Worm (Caenorhabditis elegans) whole organism, L1 larva: ENCODE measurements around the gene C10B5.3.

Experiments used
- C04F5.9 ChIP-seq: sonication (generic microtip); optimal IDR thresholded peaks from 2 replicates; lab custom pipeline; 2016; ENCODE audit warnings: missing genetic modification characterization, missing compliant biosample characterization
- C16A3.4 ChIP-seq: fragments of 150-350 bp; optimal IDR thresholded peaks from 2 replicates; lab custom pipeline; 2014; ENCODE audit warnings: missing biosample characterization, missing genetic modification characterization
- Y116A8C.19 ChIP-seq: sonication (generic microtip); optimal IDR thresholded peaks from 2 replicates; lab custom pipeline; 2016; ENCODE audit warnings: missing compliant biosample characterization, missing genetic modification characterization, borderline replicate concordance
- alr-1 ChIP-seq: fragments of 200-800 bp; sonication (Bioruptor generic); optimal IDR thresholded peaks from 2 replicates; lab custom pipeline; 2018; ENCODE audit warnings: borderline replicate concordance, mild to moderate bottlenecking, missing genetic modification characterization, missing compliant biosample characterization
- blmp-1 ChIP-seq: fragments of 150-350 bp; optimal IDR thresholded peaks from 2 replicates; lab custom pipeline; 2014; ENCODE audit warnings: missing biosample characterization, missing genetic modification characterization
- ceh-82 ChIP-seq, 3 experiments: fragments of 150-350 bp in 1 of 3; sonication (generic microtip) in 2 of 3; optimal IDR thresholded peaks; 2 replicates each; lab custom pipeline; 2014 to 2017; ENCODE audit warnings: missing biosample characterization in 3 of 3, missing genetic modification characterization in 3 of 3
- dsc-1 ChIP-seq: sonication (generic microtip); optimal IDR thresholded peaks from 2 replicates; lab custom pipeline; 2016; ENCODE audit warnings: mild to moderate bottlenecking, missing genetic modification characterization, missing compliant biosample characterization
- efl-1 ChIP-seq, 4 experiments: fragments of 150-350 bp; optimal IDR thresholded peaks in 3 of 4; peaks in 1 of 4; 1 replicate in 1 of 4; 2 replicates in 3 of 4; lab custom pipeline; 2014; ENCODE audit warnings: missing biosample characterization in 2 of 4, missing genetic modification characterization in 2 of 4, missing genetic modification reagents in 2 of 4
- egl-13 ChIP-seq: sonication (generic microtip); optimal IDR thresholded peaks from 2 replicates; lab custom pipeline; 2016; ENCODE audit warnings: missing genotype, missing genetic modification reagents, missing genetic modification characterization, missing compliant biosample characterization
- fkh-10 ChIP-seq: sonication (generic microtip); optimal IDR thresholded peaks from 2 replicates; lab custom pipeline; 2017; ENCODE audit warnings: missing biosample characterization, missing genetic modification reagents, missing genetic modification characterization
- fkh-4 ChIP-seq: sonication (generic microtip); optimal IDR thresholded peaks from 2 replicates; lab custom pipeline; 2016; ENCODE audit warnings: missing compliant biosample characterization, missing genetic modification characterization, borderline replicate concordance
- irx-1 ChIP-seq: sonication (generic microtip); optimal IDR thresholded peaks from 2 replicates; lab custom pipeline; 2016; ENCODE audit warnings: missing genetic modification characterization, missing compliant biosample characterization
- isw-1 ChIP-seq: fragments of 200-800 bp; sonication (Bioruptor generic); IDR thresholded peaks from 2 replicates; pipeline ENCODE4 v1.3.6; 2022; ENCODE audit warnings: missing genetic modification characterization, missing compliant biosample characterization
- lin-14 ChIP-seq: fragments of 200-800 bp; sonication (Bioruptor generic); optimal IDR thresholded peaks from 2 replicates; lab custom pipeline; 2018; ENCODE audit warnings: mild to moderate bottlenecking, missing genetic modification characterization, moderate library complexity, missing compliant biosample characterization
- lin-15B ChIP-seq: fragments of 150-350 bp; sonication (generic microtip); optimal IDR thresholded peaks from 3 replicates; lab custom pipeline; 2014; ENCODE audit warnings: missing biosample characterization, missing genetic modification characterization
- lin-39 ChIP-seq: fragments of 150-350 bp; optimal IDR thresholded peaks from 2 replicates; lab custom pipeline; 2014; ENCODE audit warnings: missing biosample characterization, missing genetic modification reagents, missing genetic modification characterization
- mab-9 ChIP-seq: fragments of 200-800 bp; sonication (Bioruptor generic); IDR thresholded peaks from 2 replicates; pipeline ENCODE4 v1.3.6; 2022; ENCODE audit warnings: missing genetic modification reagents, missing genetic modification characterization, missing compliant biosample characterization
- mef-2 ChIP-seq: fragments of 150-350 bp; optimal IDR thresholded peaks from 2 replicates; lab custom pipeline; 2014; ENCODE audit warnings: missing biosample characterization, missing genetic modification characterization
- nhr-28 ChIP-seq: fragments of 150-350 bp; optimal IDR thresholded peaks from 2 replicates; lab custom pipeline; 2014; ENCODE audit warnings: missing biosample characterization, missing genetic modification characterization
- nhr-71 ChIP-seq: sonication (generic microtip); optimal IDR thresholded peaks from 2 replicates; lab custom pipeline; 2016; ENCODE audit warnings: mild to moderate bottlenecking, missing genetic modification characterization, moderate library complexity, missing compliant biosample characterization
- nhr-84 ChIP-seq: sonication (generic microtip); optimal IDR thresholded peaks from 2 replicates; lab custom pipeline; 2017; ENCODE audit warnings: missing biosample characterization, missing genetic modification characterization
- nhr-85 ChIP-seq: sonication (generic microtip); peaks from one replicate; lab custom pipeline; 2016; ENCODE audit warnings: missing genetic modification characterization, inconsistent platforms, missing compliant biosample characterization
- pag-3 ChIP-seq: sonication (generic microtip); optimal IDR thresholded peaks from 2 replicates; lab custom pipeline; 2017; ENCODE audit warnings: missing genetic modification characterization, mild to moderate bottlenecking, missing compliant biosample characterization, antibody characterized with exemption, borderline replicate concordance; ENCODE audit not compliant: insufficient read depth
- pqm-1 ChIP-seq: sonication (generic microtip); optimal IDR thresholded peaks from 3 replicates; lab custom pipeline; 2017; ENCODE audit warnings: missing biosample characterization, missing genetic modification characterization
- rnt-1 ChIP-seq: sonication (generic microtip); optimal IDR thresholded peaks from 2 replicates; lab custom pipeline; 2016; ENCODE audit warnings: mild to moderate bottlenecking, missing genetic modification characterization, moderate library complexity, missing compliant biosample characterization
- sox-4 ChIP-seq: sonication (generic microtip); optimal IDR thresholded peaks from 2 replicates; lab custom pipeline; 2016; ENCODE audit warnings: missing genetic modification characterization, missing compliant biosample characterization
- sup-37 ChIP-seq: fragments of 200-800 bp; sonication (Bioruptor generic); optimal IDR thresholded peaks from 2 replicates; lab custom pipeline; 2018; ENCODE audit warnings: mild to moderate bottlenecking, missing genetic modification characterization, missing compliant biosample characterization
- swsn-7 ChIP-seq: sonication (generic microtip); optimal IDR thresholded peaks from 2 replicates; lab custom pipeline; 2016; ENCODE audit warnings: missing genetic modification characterization, missing compliant biosample characterization
- tbx-2 ChIP-seq: sonication (generic microtip); optimal IDR thresholded peaks from 2 replicates; lab custom pipeline; 2016; ENCODE audit warnings: missing genetic modification characterization, missing compliant biosample characterization
- unc-130 ChIP-seq: fragments of 150-350 bp; optimal IDR thresholded peaks from 2 replicates; lab custom pipeline; 2017; ENCODE audit warnings: missing biosample characterization, missing genetic modification characterization, inconsistent platforms
- unc-62 ChIP-seq: fragments of 150-350 bp; optimal IDR thresholded peaks from 2 replicates; lab custom pipeline; 2014; ENCODE audit warnings: missing biosample characterization, missing genetic modification reagents, missing genetic modification characterization
- vab-15 ChIP-seq: sonication (generic microtip); optimal IDR thresholded peaks from 2 replicates; lab custom pipeline; 2017; ENCODE audit warnings: missing genotype, mild to moderate bottlenecking, missing genetic modification characterization, missing compliant biosample characterization
- zip-4 ChIP-seq: fragments of 200-800 bp; sonication (Bioruptor generic); optimal IDR thresholded peaks from 2 replicates; lab custom pipeline; 2018; ENCODE audit warnings: mild to moderate bottlenecking, missing genetic modification characterization, moderate library complexity, missing compliant biosample characterization
- ztf-11 ChIP-seq, 2 experiments: sonication (generic microtip); optimal IDR thresholded peaks; 2 replicates each; lab custom pipeline; 2016 to 2017; ENCODE audit warnings: missing genetic modification characterization in 2 of 2, missing biosample characterization in 1 of 2, missing compliant biosample characterization in 1 of 2
- ztf-4 ChIP-seq: fragments of 150-350 bp; optimal IDR thresholded peaks from 2 replicates; lab custom pipeline; 2014; ENCODE audit warnings: missing biosample characterization, missing genetic modification characterization

Gene C10B5.3

ce11 chrV:8565075-8565474 is 22.9 kb downstream of the C10B5.3 start, which contains the start of gene F25G6.8:
Gene F25G6.8 (minus strand): TSS chrV:8565175.
- TF ChIP-seq ztf-4 (tag; lab: Kevin White, UChicago) (no peak), pag-3 (no peak), sox-4 (no peak), isw-1 (GFP tag; lab: Robert Waterston, UW) (no peak), fkh-10 (GFP tag; lab: Kevin White, UChicago) (no peak), unc-130 (tag; lab: Kevin White, UChicago) (no peak), alr-1 (tag; lab: Kevin White, UChicago) (no peak), nhr-85 (no peak), ztf-11 (tag; optimal IDR thresholded peaks at IDR 0.05; lab: Kevin White, UChicago) (no peak), irx-1 (tag; lab: Kevin White, UChicago) (no peak), C04F5.9 (tag; lab: Kevin White, UChicago) (no peak), pqm-1 (tag; lab: Kevin White, UChicago) (no peak)

DNA sequence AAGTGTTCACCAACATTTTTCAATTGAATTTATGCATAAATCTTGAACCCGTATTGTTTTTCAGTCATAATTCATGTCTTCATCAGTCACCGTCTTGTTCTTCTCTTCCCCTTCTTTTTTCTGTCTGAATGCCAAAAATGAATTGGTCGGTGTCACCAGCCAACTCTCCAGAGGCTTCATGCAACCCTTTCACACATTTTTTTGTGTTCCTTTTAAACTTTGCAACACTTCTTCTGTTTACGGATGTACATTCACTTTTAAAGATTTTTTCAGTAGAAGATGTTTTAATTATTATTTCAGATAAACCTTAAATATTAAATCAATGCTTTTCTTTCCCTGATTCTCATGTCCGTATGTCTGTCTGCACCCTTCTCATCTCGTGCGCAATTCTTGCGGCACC is 27.1 kb downstream of the C10B5.3 start, which contains the start of gene acr-16:
Gene acr-16 (plus strand): TSS at position 301 of the 400 bp plus-strand sequence.
- no peak for TF ChIP-seq mab-9 (GFP tag; lab: Robert Waterston, UW)
- TF ChIP-seq lin-15B (tag; lab: Kevin White, UChicago): no peak
- TF ChIP-seq vab-15 (tag; lab: Kevin White, UChicago): no peak
- TF ChIP-seq nhr-71 (tag; lab: Kevin White, UChicago): no peak
- TF ChIP-seq C04F5.9 (tag; lab: Kevin White, UChicago): no peak
- no peak for TF ChIP-seq nhr-28 (tag; lab: Kevin White, UChicago)
- no peak for TF ChIP-seq zip-4 (GFP tag; lab: Kevin White, UChicago)
- no peak for TF ChIP-seq nhr-84 (tag; lab: Kevin White, UChicago)
- TF ChIP-seq sup-37 (GFP tag; lab: Kevin White, UChicago): no peak
- TF ChIP-seq blmp-1 (tag; lab: Kevin White, UChicago): no peak
- TF ChIP-seq swsn-7 (tag; lab: Kevin White, UChicago): no peak
- no peak for TF ChIP-seq ceh-82 (tag; optimal IDR thresholded peaks at IDR 0.05; lab: Kevin White, UChicago)

DNA sequence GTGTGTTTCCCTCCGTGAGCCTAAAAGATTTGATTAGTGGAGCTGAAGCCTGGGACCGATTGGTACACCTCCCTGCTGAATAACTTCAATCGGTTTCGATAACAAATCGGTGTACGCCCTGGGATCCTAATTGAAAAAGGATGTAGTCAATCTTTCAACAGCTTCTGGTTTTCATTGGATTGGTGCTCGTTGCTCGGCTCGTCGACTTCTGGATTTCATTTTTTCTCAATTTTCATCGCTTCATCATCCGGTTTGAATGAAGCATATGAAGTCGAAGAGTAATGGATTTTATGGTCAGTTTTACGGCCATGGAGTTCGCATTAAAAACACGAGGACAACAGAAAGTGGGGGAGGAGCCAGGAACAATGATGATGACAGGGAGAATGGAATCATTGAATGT is 32.0 kb downstream of the C10B5.3 start:
- TF ChIP-seq unc-62 (no peak), dsc-1 (peak; percentile 99), tbx-2 (tag; lab: Kevin White, UChicago) (peak; percentile 27), mef-2 (tag; lab: Kevin White, UChicago) (no peak), rnt-1 (tag; lab: Kevin White, UChicago) (no peak), fkh-4 (peak; percentile 89)

ce11 chrV:8552460-8552859 is 35.5 kb downstream of the C10B5.3 start, which contains the start of gene acr-15:
Gene acr-15 (plus strand): TSS chrV:8552695.
- no peak for TF ChIP-seq egl-13 (tag; lab: Kevin White, UChicago)
- TF ChIP-seq pqm-1 (tag; lab: Kevin White, UChicago): no peak
- no peak for TF ChIP-seq Y116A8C.19 (tag; lab: Kevin White, UChicago)
- no peak for TF ChIP-seq lin-39 (tag; lab: Kevin White, UChicago)
- peak; percentile 46 for TF ChIP-seq rnt-1 (tag; lab: Kevin White, UChicago)
- peak; percentile 1 for TF ChIP-seq lin-14 (GFP tag; lab: Kevin White, UChicago)
- TF ChIP-seq C16A3.4 (tag; lab: Kevin White, UChicago): no peak
- TF ChIP-seq efl-1 (optimal IDR thresholded peaks at IDR 0.05; lab: Kevin White, UChicago): no peak
- peak in 1 of 2 experiments; percentile 78 for TF ChIP-seq efl-1 (GFP tag; optimal IDR thresholded peaks at IDR 0.05 in 1 of 2; lab: Kevin White, UChicago)
